Fruit fly (Drosophila melanogaster) whole organism, wandering third instar larva: ENCODE results near the gene Irc.

Source experiments
- Abd-B ChIP-seq: fragments of >200 bp; optimal IDR thresholded peaks from 2 replicates; lab custom pipeline; 2017; ENCODE audit warnings: missing biosample characterization, missing genetic modification characterization
- CG32264 ChIP-seq: fragments of 200-800 bp; sonication (Bioruptor generic); optimal IDR thresholded peaks from 2 replicates; lab custom pipeline; 2016; ENCODE audit warnings: missing biosample characterization, missing genetic modification characterization
- CG9705 ChIP-seq: fragments of 200-800 bp; sonication (Bioruptor generic); optimal IDR thresholded peaks from 2 replicates; lab custom pipeline; 2018; ENCODE audit warnings: missing biosample characterization, mild to moderate bottlenecking, missing genetic modification characterization
- CrebA ChIP-seq: fragments of 200-800 bp; sonication (Bioruptor generic); optimal IDR thresholded peaks from 2 replicates; lab custom pipeline; 2016; ENCODE audit warnings: missing biosample characterization, mild to moderate bottlenecking, missing genetic modification characterization, borderline replicate concordance
- Dif ChIP-seq: fragments of 200-275, 200-300 bp; sonication (Bioruptor generic); optimal IDR thresholded peaks from 2 replicates; lab custom pipeline; 2018; ENCODE audit warnings: missing biosample characterization, missing genetic modification characterization; ENCODE audit not compliant: partially characterized antibody
- GATAd ChIP-seq: sonication (Bioruptor generic); optimal IDR thresholded peaks from 2 replicates; lab custom pipeline; 2016; ENCODE audit warnings: missing biosample characterization, missing genetic modification characterization
- HLH106 ChIP-seq: fragments of 200-800 bp; optimal IDR thresholded peaks from 3 replicates; lab custom pipeline; 2019; ENCODE audit warnings: missing biosample characterization, mild to moderate bottlenecking, missing genetic modification characterization, moderate library complexity
- Hnf4 ChIP-seq: fragments of 200-800 bp; sonication (Bioruptor generic); optimal IDR thresholded peaks from 2 replicates; lab custom pipeline; 2016; ENCODE audit warnings: missing biosample characterization, mild to moderate bottlenecking, missing genetic modification characterization
- Hr83 ChIP-seq: fragments of 200-300 bp; sonication (Bioruptor generic); optimal IDR thresholded peaks from 2 replicates; lab custom pipeline; 2016; ENCODE audit warnings: missing biosample characterization, mild to moderate bottlenecking, missing genetic modification characterization, moderate library complexity; ENCODE audit not compliant: poor library complexity, severe bottlenecking
- Jra ChIP-seq: sonication (Bioruptor generic); optimal IDR thresholded peaks from 2 replicates; lab custom pipeline; 2016; ENCODE audit warnings: missing biosample characterization, missing genetic modification characterization
- Mio ChIP-seq: sonication (Bioruptor generic); optimal IDR thresholded peaks from 2 replicates; lab custom pipeline; 2016; ENCODE audit warnings: missing biosample characterization, missing genetic modification characterization
- N ChIP-seq: fragments of >200 bp; optimal IDR thresholded peaks from 2 replicates; lab custom pipeline; 2018; ENCODE audit warnings: missing biosample characterization, missing external identifiers, missing genetic modification characterization
- OdsH ChIP-seq: fragments of 200-800 bp; sonication (Bioruptor generic); optimal IDR thresholded peaks from 2 replicates; lab custom pipeline; 2016; ENCODE audit warnings: missing biosample characterization, mild to moderate bottlenecking, missing genetic modification characterization
- Rel ChIP-seq, 2 experiments: fragments of 200-800 bp; sonication (Bioruptor generic) in 1 of 2; optimal IDR thresholded peaks; 2 replicates in 1 of 2; 3 replicates in 1 of 2; lab custom pipeline; 2016 to 2019; ENCODE audit warnings: mild to moderate bottlenecking in 2 of 2, missing biosample characterization in 2 of 2, missing genetic modification characterization in 2 of 2, moderate library complexity in 1 of 2
- Sp1 ChIP-seq: fragments of 200-800 bp; sonication (Bioruptor generic); optimal IDR thresholded peaks from 3 replicates; lab custom pipeline; 2019; ENCODE audit warnings: missing biosample characterization, mild to moderate bottlenecking, missing genetic modification characterization, moderate library complexity
- Vsx2 ChIP-seq: fragments of 200-300, 225-300 bp; sonication (Bioruptor generic); optimal IDR thresholded peaks from 2 replicates; lab custom pipeline; 2018; ENCODE audit warnings: missing biosample characterization, missing genetic modification characterization; ENCODE audit not compliant: partially characterized antibody
- br ChIP-seq: fragments of 200-800 bp; sonication (Bioruptor generic); optimal IDR thresholded peaks from 2 replicates; lab custom pipeline; 2016; ENCODE audit warnings: missing biosample characterization, missing genetic modification characterization
- brk ChIP-seq: fragments of 200-800 bp; sonication (Bioruptor generic); optimal IDR thresholded peaks from 2 replicates; lab custom pipeline; 2016; ENCODE audit warnings: missing biosample characterization, mild to moderate bottlenecking, missing genetic modification characterization
- dl ChIP-seq, 2 experiments: fragments of 175-275, 200-275 bp in 1 of 2; fragments of 200-275 bp in 1 of 2; sonication (Bioruptor generic); optimal IDR thresholded peaks; lab custom pipeline; 2018; ENCODE audit warnings: mild to moderate bottlenecking in 2 of 2, missing biosample characterization in 2 of 2, missing genetic modification characterization in 2 of 2, moderate library complexity in 2 of 2; ENCODE audit not compliant: partially characterized antibody in 2 of 2, insufficient read depth in 1 of 2
- dsf ChIP-seq: sonication (Bioruptor generic); optimal IDR thresholded peaks from 2 replicates; lab custom pipeline; 2016; ENCODE audit warnings: missing biosample characterization, missing genetic modification characterization, borderline replicate concordance
- ey ChIP-seq: fragments of 200-800 bp; sonication (Bioruptor generic); optimal IDR thresholded peaks from 2 replicates; lab custom pipeline; 2016; ENCODE audit warnings: missing biosample characterization, missing genetic modification characterization
- foxo ChIP-seq, 2 experiments: fragments of 200-800 bp; sonication (Bioruptor generic); optimal IDR thresholded peaks; 2 replicates in 1 of 2; 3 replicates in 1 of 2; lab custom pipeline; 2016 to 2017; ENCODE audit warnings: missing biosample characterization in 2 of 2, missing genetic modification characterization in 2 of 2
- fru ChIP-seq: fragments of 200-800 bp; sonication (Bioruptor generic); optimal IDR thresholded peaks from 3 replicates; lab custom pipeline; 2016; ENCODE audit warnings: missing biosample characterization, mild to moderate bottlenecking, missing genetic modification characterization
- h ChIP-seq: fragments of 200-800 bp; sonication (Bioruptor generic); optimal IDR thresholded peaks from 3 replicates; lab custom pipeline; 2016; ENCODE audit warnings: missing biosample characterization, mild to moderate bottlenecking, missing genetic modification characterization
- jim ChIP-seq: fragments of 175-275, 200-325 bp; sonication (Bioruptor generic); optimal IDR thresholded peaks from 2 replicates; lab custom pipeline; 2016; ENCODE audit warnings: missing biosample characterization, mild to moderate bottlenecking, missing genetic modification characterization
- lola ChIP-seq: fragments of >200 bp; optimal IDR thresholded peaks from 2 replicates; lab custom pipeline; 2017; ENCODE audit warnings: missing biosample characterization, missing genetic modification characterization
- psq ChIP-seq: fragments of 200-800 bp; sonication (Bioruptor generic); optimal IDR thresholded peaks from 3 replicates; lab custom pipeline; 2017; ENCODE audit warnings: missing biosample characterization, mild to moderate bottlenecking, missing genetic modification characterization, moderate library complexity
- rgr ChIP-seq: fragments of 200-800 bp; sonication (Bioruptor generic); optimal IDR thresholded peaks from 3 replicates; lab custom pipeline; 2016; ENCODE audit warnings: missing biosample characterization, mild to moderate bottlenecking, missing genetic modification characterization
- sage ChIP-seq: fragments of 200-800 bp; sonication (Bioruptor generic); optimal IDR thresholded peaks from 2 replicates; lab custom pipeline; 2016; ENCODE audit warnings: missing biosample characterization, mild to moderate bottlenecking, missing genetic modification characterization
- tai ChIP-seq: sonication (Bioruptor generic); optimal IDR thresholded peaks from 2 replicates; lab custom pipeline; 2016; ENCODE audit warnings: missing biosample characterization, missing genetic modification characterization
- usp ChIP-seq: fragments of >200 bp; optimal IDR thresholded peaks from 2 replicates; lab custom pipeline; 2017; ENCODE audit warnings: missing biosample characterization, missing genetic modification characterization
- woc ChIP-seq: sonication (Bioruptor generic); optimal IDR thresholded peaks from 2 replicates; lab custom pipeline; 2016; ENCODE audit warnings: missing biosample characterization, mild to moderate bottlenecking, missing genetic modification characterization

Irc gene

DNA sequence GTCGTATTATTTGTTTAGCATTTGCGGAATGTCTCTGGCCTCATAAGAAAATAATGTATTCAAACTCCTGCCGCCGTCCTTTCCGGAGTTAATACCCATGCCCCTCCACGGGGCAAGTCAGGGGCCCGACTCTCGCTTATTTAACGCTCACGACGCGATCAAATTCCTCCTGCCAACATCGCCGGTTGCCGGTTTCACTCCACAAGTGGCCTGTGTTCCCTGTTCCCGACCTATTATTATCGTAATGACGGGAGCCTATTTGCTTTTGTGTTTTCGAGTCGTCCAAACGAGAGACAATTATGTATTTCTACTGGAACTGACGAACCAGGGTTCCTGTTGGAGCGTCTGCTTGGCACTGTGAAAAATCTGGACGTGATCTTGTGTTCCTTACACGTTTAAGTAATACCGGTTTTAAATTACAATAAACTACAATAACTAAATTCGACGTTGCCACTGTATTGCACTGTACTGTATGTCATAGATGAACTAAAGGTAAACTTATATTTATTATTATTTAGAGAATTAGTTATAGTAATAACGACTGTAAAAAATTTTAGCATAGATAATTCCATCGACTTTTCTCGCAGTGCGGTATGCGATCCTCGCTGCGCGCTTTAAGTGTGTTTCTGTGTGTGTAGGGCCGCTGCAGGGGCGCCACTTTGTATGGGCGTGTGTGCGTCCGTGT lies 49.9 kb downstream of the Irc start (continued):
- TF ChIP-seq GATAd = no peak
- TF ChIP-seq N = no peak

dm6 chr3R:17053415-17054177 lies 50.9 kb downstream of the Irc start, which contains the start of gene Dad:
Gene Dad, plus strand, starts transcription at chr3R:17054007.
- peak; percentile 49 for TF ChIP-seq ey
- peak; percentile 8 for TF ChIP-seq CrebA (GFP tag; lab: Kevin White, UChicago)
- TF ChIP-seq HLH106 (tag; lab: Kevin White, UChicago) = peak; percentile 55
- TF ChIP-seq brk (GFP tag; lab: Kevin White, UChicago) = peak; percentile 64
- TF ChIP-seq h (GFP tag; lab: Kevin White, UChicago) = peak; percentile 83
- peak; percentile 1 for TF ChIP-seq CG32264
- TF ChIP-seq br (GFP tag; lab: Kevin White, UChicago) = peak; percentile 75
- TF ChIP-seq GATAd = no peak
- TF ChIP-seq lola = no peak
- no peak for TF ChIP-seq usp (GFP tag; lab: Kevin White, UChicago)
- peak; percentile 51 for TF ChIP-seq Hr83 (GFP tag; lab: Kevin White, UChicago)
- TF ChIP-seq foxo (GFP tag; optimal IDR thresholded peaks at IDR 0.05; lab: Kevin White, UChicago) = peak in 1 of 2 experiments; percentile 71
- no peak for TF ChIP-seq jim (GFP tag; lab: Kevin White, UChicago)
- TF ChIP-seq tai (GFP tag; lab: Kevin White, UChicago) = peak; percentile 55
- TF ChIP-seq CG9705 (GFP tag; lab: Kevin White, UChicago) = no peak
- TF ChIP-seq psq (GFP tag; lab: Kevin White, UChicago) = no peak
- TF ChIP-seq sage (GFP tag; lab: Kevin White, UChicago) = peak; percentile 49
- TF ChIP-seq rgr (GFP tag; lab: Kevin White, UChicago) = peak; percentile 78
- TF ChIP-seq fru = peak; percentile 69
- peak; percentile 53 to 70 for TF ChIP-seq dl (GFP tag; optimal IDR thresholded peaks at IDR 0.05; lab: Kevin White, UChicago; ENCODE audit: insufficient read depth in 1 of 2, partially characterized antibody in 2 of 2)
- peak; percentile 66 for TF ChIP-seq Dif (GFP tag; lab: Kevin White, UChicago)
- peak; percentile 48 for TF ChIP-seq Hnf4 (GFP tag; lab: Kevin White, UChicago)
- peak; percentile 10 for TF ChIP-seq Rel (GFP tag; optimal IDR thresholded peaks at IDR 0.05; lab: Kevin White, UChicago)
- peak; percentile 8 for TF ChIP-seq Rel (tag; optimal IDR thresholded peaks at IDR 0.05; lab: Kevin White, UChicago)
- peak; percentile 49 for TF ChIP-seq OdsH (GFP tag; lab: Kevin White, UChicago)
- peak; percentile 20 for TF ChIP-seq Vsx2 (GFP tag; lab: Kevin White, UChicago)
- no peak for TF ChIP-seq dsf (GFP tag; lab: Kevin White, UChicago)
- TF ChIP-seq Sp1 (GFP tag; lab: Kevin White, UChicago) = peak; percentile 34

DNA sequence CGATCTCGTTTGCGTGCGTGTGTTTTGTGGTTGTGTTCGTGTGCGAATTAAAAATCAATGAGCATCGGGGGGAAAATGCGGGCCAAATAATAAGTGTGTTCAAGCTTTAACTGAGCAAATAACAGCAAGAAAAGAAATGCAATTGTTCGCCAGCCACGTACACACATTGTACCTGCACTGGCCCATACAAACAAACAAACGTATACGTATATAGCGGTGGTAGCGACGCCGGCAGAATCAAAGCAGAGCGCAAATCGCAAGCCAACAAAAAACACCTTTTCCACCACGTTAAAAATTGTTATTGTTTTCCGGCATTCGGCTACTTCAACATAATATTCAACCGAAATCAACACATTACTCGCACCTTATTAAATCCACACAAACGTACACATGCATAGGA lies 51.9 kb downstream of the Irc start:
- TF ChIP-seq rgr (GFP tag; lab: Kevin White, UChicago) = no peak
- TF ChIP-seq Mio (GFP tag; lab: Kevin White, UChicago) = no peak
- TF ChIP-seq dl (GFP tag; optimal IDR thresholded peaks at IDR 0.05; lab: Kevin White, UChicago; ENCODE audit: insufficient read depth in 1 of 2, partially characterized antibody in 2 of 2) = no peak
- no peak for TF ChIP-seq CrebA (GFP tag; lab: Kevin White, UChicago)
- TF ChIP-seq psq (GFP tag; lab: Kevin White, UChicago) = no peak
- no peak for TF ChIP-seq jim (GFP tag; lab: Kevin White, UChicago)
- no peak for TF ChIP-seq Hr83 (GFP tag; lab: Kevin White, UChicago)
- no peak for TF ChIP-seq sage (GFP tag; lab: Kevin White, UChicago)
- no peak for TF ChIP-seq GATAd
- TF ChIP-seq woc = no peak
- TF ChIP-seq Hnf4 (GFP tag; lab: Kevin White, UChicago) = no peak
- no peak for TF ChIP-seq Abd-B (GFP tag; lab: Kevin White, UChicago)
- TF ChIP-seq Dif (GFP tag; lab: Kevin White, UChicago) = no peak
- no peak for TF ChIP-seq Jra (GFP tag; lab: Kevin White, UChicago)
- TF ChIP-seq Sp1 (GFP tag; lab: Kevin White, UChicago) = no peak
- TF ChIP-seq brk (GFP tag; lab: Kevin White, UChicago) = no peak
